Worm (Caenorhabditis elegans): ENCODE results near the gene srxa-4.

srxa-4 gene

DNA sequence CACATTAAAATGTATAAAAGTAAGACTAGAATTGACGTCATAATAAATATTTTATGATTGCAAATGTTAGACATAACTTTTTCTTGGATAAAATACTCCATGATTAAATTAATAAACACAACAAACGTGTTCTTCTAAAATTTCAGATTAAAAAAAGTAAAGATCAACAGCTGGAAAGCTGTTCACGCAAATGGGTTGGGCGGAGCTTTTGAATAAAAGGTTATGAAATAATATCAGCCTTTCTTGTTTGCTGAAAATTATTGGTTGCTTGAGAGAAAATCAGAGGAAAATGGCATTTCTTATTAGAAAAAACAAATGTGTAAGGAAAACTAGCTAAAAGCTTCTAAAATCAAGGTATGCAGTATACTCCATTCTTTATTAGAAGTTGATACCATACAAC is 32.5 kb upstream of the srxa-4 start, which contains the start of gene C02H6.3:
C02H6.3 (minus strand) TSS at position 101 of the 400 bp plus-strand sequence.
- TF ChIP-seq unc-39 (tag; optimal IDR thresholded peaks at IDR 0.05) (no peak), gei-8 (GFP tag; optimal IDR thresholded peaks at IDR 0.05) (no peak), egl-43 (GFP tag; IDR thresholded peaks at IDR 0.05) (no peak), cey-2 (tag; optimal IDR thresholded peaks at IDR 0.05; ENCODE audit: borderline replicate concordance, insufficient read depth) (no peak), fos-1 (tag; optimal IDR thresholded peaks at IDR 0.05) (no peak), pha-4 (GFP tag; IDR thresholded peaks at IDR 0.05) (no peak), pha-4 (tag; optimal IDR thresholded peaks at IDR 0.05) (no peak), attf-4 (tag; optimal IDR thresholded peaks at IDR 0.05) (no peak)

- TF ChIP-seq vab-7 (GFP tag; IDR thresholded peaks at IDR 0.05) (no peak), jun-1 (tag; optimal IDR thresholded peaks at IDR 0.05) (no peak), unc-39 (tag; optimal IDR thresholded peaks at IDR 0.05) (no peak), Y5F2A.4 (GFP tag; optimal IDR thresholded peaks at IDR 0.05) (no peak), R02D3.7 (tag; optimal IDR thresholded peaks at IDR 0.05) (no peak), mdl-1 (tag; optimal IDR thresholded peaks at IDR 0.05) (no peak), zip-2 (tag; optimal IDR thresholded peaks at IDR 0.05) (no peak), ces-1 (GFP tag; optimal IDR thresholded peaks at IDR 0.05) (no peak), duxl-1 (tag; optimal IDR thresholded peaks at IDR 0.05; ENCODE audit: poor library complexity) (no peak), ztf-11 (tag; optimal IDR thresholded peaks at IDR 0.05) (no peak), hlh-11 (tag; optimal IDR thresholded peaks at IDR 0.05) (no peak), nhr-76 (tag; optimal IDR thresholded peaks at IDR 0.05) (no peak), lin-38 (GFP tag; IDR thresholded peaks at IDR 0.05) (no peak), zag-1 (tag; optimal IDR thresholded peaks at IDR 0.05) (no peak), cey-2 (tag; optimal IDR thresholded peaks at IDR 0.05; ENCODE audit: borderline replicate concordance, insufficient read depth) (no peak), gei-8 (GFP tag; optimal IDR thresholded peaks at IDR 0.05) (no peak), mdt-29 (GFP tag; IDR thresholded peaks at IDR 0.05) (no peak), nhr-42 (GFP tag; IDR thresholded peaks at IDR 0.05) (no peak), egl-43 (GFP tag; IDR thresholded peaks at IDR 0.05) (no peak), ZK337.2 (GFP tag; IDR thresholded peaks at IDR 0.05) (no peak)
Measured at ce11 chrV:7389771-7390170, 30.5 kb upstream of the srxa-4 start, which contains the start of gene C02H6.1. TSS of gene C02H6.1 (minus strand) at chrV:7389871.

ce11 chrV:7391933-7392332 is 28.3 kb upstream of the srxa-4 start, which contains the start of gene fbxa-105:
TSS of gene fbxa-105 (minus strand) at chrV:7392029.
- no peak for TF ChIP-seq jun-1 (tag; optimal IDR thresholded peaks at IDR 0.05)
- peak; percentile 24 for TF ChIP-seq dve-1 (tag; optimal IDR thresholded peaks at IDR 0.05; ENCODE audit: insufficient read depth)
- peak; percentile 77 for TF ChIP-seq pqm-1 (tag; optimal IDR thresholded peaks at IDR 0.05)
- TF ChIP-seq egl-27 (tag; optimal IDR thresholded peaks at IDR 0.05): no peak
- peak; percentile 26 for TF ChIP-seq nhr-28 (tag; optimal IDR thresholded peaks at IDR 0.05)
- TF ChIP-seq daf-16 (GFP tag; optimal IDR thresholded peaks at IDR 0.05): no peak
- peak; percentile 59 for TF ChIP-seq daf-16 (tag; optimal IDR thresholded peaks at IDR 0.05)

DNA sequence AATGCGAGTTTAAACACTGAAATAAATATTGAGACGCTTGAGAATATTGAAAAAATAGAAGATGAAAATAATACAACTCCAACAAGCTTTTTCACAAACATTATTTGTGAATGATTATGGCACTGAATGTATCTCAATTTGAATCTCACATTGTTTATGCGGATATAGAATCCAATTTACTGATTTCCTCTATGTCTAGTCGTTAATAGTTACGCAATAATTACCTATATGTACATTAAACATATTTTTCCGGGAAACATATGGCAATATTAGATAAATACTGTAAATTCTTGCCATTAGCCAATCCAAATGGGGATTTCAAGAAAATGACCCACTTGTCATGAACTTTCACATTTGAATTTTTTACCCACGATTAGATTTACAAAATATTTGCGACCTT is 24.9 kb upstream of the srxa-4 start, which contains the start of gene srx-9:
srx-9 (minus strand) TSS at position 101 of the 400 bp plus-strand sequence.
- TF ChIP-seq gei-8 (GFP tag; optimal IDR thresholded peaks at IDR 0.05): no peak
- peak in 1 of 2 experiments; percentile 2 for TF ChIP-seq unc-62 (GFP tag; optimal IDR thresholded peaks at IDR 0.05 in 1 of 2)
- TF ChIP-seq unc-62 (tag; optimal IDR thresholded peaks at IDR 0.05): no peak

DNA sequence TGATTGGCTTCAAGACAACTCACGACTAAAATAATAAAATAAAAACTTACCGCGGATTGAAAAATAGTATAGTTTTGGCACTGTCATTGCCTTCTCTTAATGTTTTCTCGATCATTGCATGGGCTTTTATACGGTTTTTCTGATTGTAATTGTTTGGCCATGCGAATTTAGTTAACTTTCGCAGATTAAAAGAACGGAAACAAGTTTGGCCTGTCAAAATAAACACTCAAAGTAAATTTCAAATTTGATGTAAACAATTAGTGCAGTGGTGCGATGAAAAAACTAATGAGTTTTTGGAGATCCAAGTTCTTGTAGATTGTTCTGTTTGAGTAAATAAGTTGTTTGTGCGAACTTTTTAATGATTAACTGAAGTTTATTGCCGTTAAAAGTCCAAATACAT is 21.1 kb upstream of the srxa-4 start, which contains the start of gene gst-41:
gst-41 (minus strand) TSS at position 101 of the 400 bp plus-strand sequence.
- TF ChIP-seq mdt-29 (GFP tag; IDR thresholded peaks at IDR 0.05): no peak
- TF ChIP-seq dmd-6 (GFP tag; IDR thresholded peaks at IDR 0.05): no peak
- no peak for TF ChIP-seq T20F7.1 (GFP tag; optimal IDR thresholded peaks at IDR 0.05)
- TF ChIP-seq ztf-11 (tag; optimal IDR thresholded peaks at IDR 0.05): no peak
- no peak for TF ChIP-seq Y5F2A.4 (GFP tag; optimal IDR thresholded peaks at IDR 0.05)
- TF ChIP-seq daf-16 (GFP tag; optimal IDR thresholded peaks at IDR 0.05): no peak
- no peak for TF ChIP-seq daf-16 (tag; optimal IDR thresholded peaks at IDR 0.05)
- no peak for TF ChIP-seq lin-39 (tag; optimal IDR thresholded peaks at IDR 0.05)
- no peak for TF ChIP-seq daf-19 (GFP tag; conservative IDR thresholded peaks at IDR 0.05)
- no peak for TF ChIP-seq duxl-1 (tag; optimal IDR thresholded peaks at IDR 0.05; ENCODE audit: poor library complexity)
- TF ChIP-seq F44E2.7 (GFP tag; IDR thresholded peaks at IDR 0.05): no peak
- TF ChIP-seq T26A8.4 (GFP tag; IDR thresholded peaks at IDR 0.05): no peak
- TF ChIP-seq nhr-6 (tag; optimal IDR thresholded peaks at IDR 0.05): no peak
- TF ChIP-seq lin-13 (GFP tag; optimal IDR thresholded peaks at IDR 0.05): no peak
- TF ChIP-seq fos-1 (tag; optimal IDR thresholded peaks at IDR 0.05): no peak
- TF ChIP-seq mdl-1 (tag; optimal IDR thresholded peaks at IDR 0.05): no peak
- TF ChIP-seq ama-1 (optimal IDR thresholded peaks at IDR 0.05): no peak
